Worm (Caenorhabditis elegans) whole organism, late embryonic: ENCODE data around the gene dlat-1.

Source experiments
- elt-4 ChIP-seq: sonication (generic microtip); optimal IDR thresholded peaks from 2 replicates; lab custom pipeline; 2016; ENCODE audit warnings: missing genetic modification characterization, missing compliant biosample characterization
- madf-2 ChIP-seq: sonication (generic microtip); optimal IDR thresholded peaks from 2 replicates; lab custom pipeline; 2017; ENCODE audit warnings: missing genetic modification characterization, missing compliant biosample characterization
- nhr-11 ChIP-seq: fragments of 150-350 bp; optimal IDR thresholded peaks from 2 replicates; lab custom pipeline; 2014; ENCODE audit warnings: missing biosample characterization, missing genetic modification characterization
- pat-9 ChIP-seq: fragments of 200-800 bp; sonication (Bioruptor generic); optimal IDR thresholded peaks from 2 replicates; lab custom pipeline; 2018; ENCODE audit warnings: mild to moderate bottlenecking, missing genetic modification characterization, moderate library complexity, missing compliant biosample characterization
- sdc-2 ChIP-seq: sonication (generic microtip); optimal IDR thresholded peaks from 2 replicates; lab custom pipeline; 2016; ENCODE audit warnings: missing genotype, missing genetic modification characterization, missing compliant biosample characterization
- syd-9 ChIP-seq: sonication (generic microtip); optimal IDR thresholded peaks from 2 replicates; lab custom pipeline; 2016; ENCODE audit warnings: mild to moderate bottlenecking, missing genetic modification characterization, moderate library complexity, missing compliant biosample characterization
- tbx-7 ChIP-seq: sonication (generic microtip); optimal IDR thresholded peaks from 2 replicates; lab custom pipeline; 2016; ENCODE audit warnings: missing genotype, missing genetic modification characterization, missing compliant biosample characterization

DNA sequence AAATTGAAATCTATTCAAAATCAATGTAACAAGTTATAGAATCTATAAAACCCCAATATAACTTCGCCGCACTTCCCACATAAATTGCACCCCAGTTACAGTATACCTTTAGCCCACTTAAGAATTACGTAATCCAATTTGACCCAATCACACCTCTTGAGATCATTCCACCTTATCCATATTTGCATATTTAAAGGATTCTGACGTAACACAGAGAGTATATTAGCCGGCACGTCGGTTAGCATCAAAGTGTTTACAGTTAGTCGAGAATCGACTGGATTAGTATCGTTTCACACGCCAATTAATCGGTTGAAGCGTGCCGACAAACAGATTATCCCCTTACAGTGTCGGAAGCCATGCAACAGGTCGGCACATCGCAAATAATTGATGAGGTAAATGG, 13.5 kb downstream of the dlat-1 start:
- TF ChIP-seq madf-2 (no peak), syd-9 (tag; lab: Kevin White, UChicago) (no peak), elt-4 (tag; lab: Kevin White, UChicago) (no peak), nhr-11 (tag; lab: Kevin White, UChicago) (no peak), pat-9 (tag; lab: Kevin White, UChicago) (no peak), tbx-7 (no peak), sdc-2 (tag; lab: Kevin White, UChicago) (no peak)
